Worm (Caenorhabditis elegans): ENCODE measurements around the gene vha-19.

Gene vha-19

DNA sequence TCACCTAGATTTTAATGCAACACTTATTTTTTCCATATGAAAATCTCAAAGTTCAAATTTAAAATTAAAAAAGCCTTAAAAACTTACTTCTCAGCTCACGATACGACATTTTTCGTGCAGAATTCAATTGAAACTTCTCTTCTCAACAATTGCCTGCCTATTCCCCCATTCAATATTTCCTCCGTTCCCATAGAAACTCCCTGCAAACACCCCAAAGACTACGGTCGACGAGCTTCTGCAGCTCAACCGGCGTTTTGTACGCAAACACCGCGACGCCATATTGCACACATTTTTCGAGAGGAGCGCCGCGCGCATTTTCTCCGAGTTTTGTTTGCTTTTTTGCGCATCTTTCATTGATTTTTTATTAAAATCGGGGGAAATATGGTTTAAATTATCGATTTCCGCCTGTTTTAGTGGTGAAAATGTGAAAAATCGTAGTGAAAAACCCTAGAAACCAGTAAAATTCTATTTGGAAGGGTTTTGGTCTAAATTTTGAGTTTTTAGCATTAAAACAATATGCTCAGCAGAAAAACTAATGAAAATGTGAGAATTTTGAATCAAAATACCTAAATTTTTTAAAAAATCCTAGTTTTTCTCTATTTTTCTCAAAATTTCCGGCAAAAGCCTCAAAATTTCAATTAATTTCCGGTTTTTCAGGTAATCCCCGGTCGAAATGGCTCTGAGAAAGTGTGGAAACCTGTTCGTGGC is 30.2 kb downstream of the vha-19 start, which contains the start of the genes dyf-3 and pdhb-1 (continued):
- TF ChIP-seq nhr-42 (GFP tag; IDR thresholded peaks at IDR 0.05) (no peak), zfp-2 (tag; optimal IDR thresholded peaks at IDR 0.05) (no peak), F10B5.3 (tag; optimal IDR thresholded peaks at IDR 0.05) (no peak), lin-13 (GFP tag; optimal IDR thresholded peaks at IDR 0.05) (peak; percentile 11), cey-2 (tag; optimal IDR thresholded peaks at IDR 0.05; ENCODE audit: borderline replicate concordance, insufficient read depth) (no peak), T20F7.1 (GFP tag; optimal IDR thresholded peaks at IDR 0.05) (no peak), hlh-11 (tag; optimal IDR thresholded peaks at IDR 0.05) (peak; percentile 4), hlh-30 (tag; optimal IDR thresholded peaks at IDR 0.05; ENCODE audit: insufficient read depth) (peak; percentile 8), ama-1 (optimal IDR thresholded peaks at IDR 0.05) (no peak), nhr-41 (GFP tag; IDR thresholded peaks at IDR 0.05) (no peak), hif-1 (tag; optimal IDR thresholded peaks at IDR 0.05) (peak in 1 of 2 experiments; percentile 34), mxl-3 (GFP tag; optimal IDR thresholded peaks at IDR 0.05) (no peak), snpc-4 (tag; optimal IDR thresholded peaks at IDR 0.05) (no peak), dmd-9 (GFP tag; IDR thresholded peaks at IDR 0.05) (no peak), jun-1 (tag; optimal IDR thresholded peaks at IDR 0.05) (no peak), mes-2 (tag; optimal IDR thresholded peaks at IDR 0.05; ENCODE audit: poor library complexity, severe bottlenecking) (peak; percentile 73), nhr-25 (tag; optimal IDR thresholded peaks at IDR 0.05; ENCODE audit: borderline replicate concordance, insufficient read depth) (no peak), ZK546.5 (tag; optimal IDR thresholded peaks at IDR 0.05) (no peak), zfp-3 (GFP tag; conservative IDR thresholded peaks at IDR 0.05) (no peak), daf-8 (GFP tag; IDR thresholded peaks at IDR 0.05) (no peak), nhr-28 (tag; optimal IDR thresholded peaks at IDR 0.05) (no peak), saeg-2 (GFP tag; IDR thresholded peaks at IDR 0.05) (no peak), nhr-6 (tag; optimal IDR thresholded peaks at IDR 0.05) (no peak), R02D3.7 (tag; optimal IDR thresholded peaks at IDR 0.05) (no peak), aha-1 (tag) (peak; percentile 55)

DNA sequence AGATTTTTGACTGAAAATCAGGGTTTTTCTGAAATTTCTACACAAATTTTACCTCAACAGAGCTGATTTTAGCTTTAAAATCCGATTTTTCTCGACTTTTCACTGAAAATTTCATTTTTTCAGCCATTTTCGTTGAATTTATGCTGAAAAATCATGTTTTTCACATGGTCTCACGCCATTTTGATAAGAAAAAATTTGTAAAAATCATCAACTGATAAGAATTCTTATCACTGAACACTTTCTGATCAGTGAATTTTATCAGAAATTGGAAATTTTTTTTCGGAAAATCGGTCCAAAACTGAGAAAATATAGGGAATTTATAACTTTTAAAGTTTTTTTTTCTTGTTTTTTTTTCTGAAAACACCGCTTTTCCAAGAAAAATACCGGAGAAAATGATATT is 31.9 kb downstream of the vha-19 start:
- no peak for TF ChIP-seq daf-16 (GFP tag; optimal IDR thresholded peaks at IDR 0.05)
- TF ChIP-seq daf-16 (tag; optimal IDR thresholded peaks at IDR 0.05), result peak; percentile 2
- TF ChIP-seq egl-27 (tag; optimal IDR thresholded peaks at IDR 0.05), result no peak
- TF ChIP-seq lir-3 (tag; optimal IDR thresholded peaks at IDR 0.05), result no peak
- TF ChIP-seq nhr-28 (tag; optimal IDR thresholded peaks at IDR 0.05), result peak; percentile 20
- no peak for TF ChIP-seq ceh-20 (GFP tag; IDR thresholded peaks at IDR 0.05)
- peak; percentile 49 for TF ChIP-seq pqm-1 (tag; optimal IDR thresholded peaks at IDR 0.05)

DNA sequence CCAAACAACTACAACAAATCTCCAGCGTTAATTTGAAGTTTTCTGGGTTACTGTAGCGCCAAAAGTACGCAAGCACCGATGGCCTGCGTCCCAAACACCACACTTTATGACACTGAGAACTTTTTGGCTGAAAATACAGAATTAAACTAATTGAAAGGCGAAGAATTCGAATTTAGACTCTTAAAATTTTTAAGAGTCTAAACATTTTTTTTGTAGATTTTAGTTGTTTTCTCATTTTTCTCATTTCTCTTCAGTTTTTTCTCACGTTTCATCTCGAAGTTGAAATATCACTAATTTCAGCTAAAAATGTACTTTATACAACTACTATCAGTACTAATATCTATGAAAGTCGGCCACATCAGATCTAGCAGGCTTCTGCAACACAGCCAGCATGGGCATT is 46.4 kb downstream of the vha-19 start, which contains the start of gene lgc-9:
Gene lgc-9 (plus strand): TSS at position 301 of the 400 bp plus-strand sequence.
- TF ChIP-seq lin-39 (tag; optimal IDR thresholded peaks at IDR 0.05), result no peak
- TF ChIP-seq ces-1 (GFP tag; optimal IDR thresholded peaks at IDR 0.05), result no peak
- TF ChIP-seq nhr-11 (tag; optimal IDR thresholded peaks at IDR 0.05), result no peak
- no peak for TF ChIP-seq ceh-44 (GFP tag; IDR thresholded peaks at IDR 0.05)
- no peak for TF ChIP-seq aly-2 (tag; optimal IDR thresholded peaks at IDR 0.05)
- no peak for TF ChIP-seq snpc-4 (tag; optimal IDR thresholded peaks at IDR 0.05)
- no peak for TF ChIP-seq ztf-11 (tag; optimal IDR thresholded peaks at IDR 0.05)
- no peak for TF ChIP-seq nhr-28 (tag; optimal IDR thresholded peaks at IDR 0.05)
- TF ChIP-seq fos-1 (tag; optimal IDR thresholded peaks at IDR 0.05), result no peak
- TF ChIP-seq zfp-3 (GFP tag; conservative IDR thresholded peaks at IDR 0.05), result no peak
- no peak for TF ChIP-seq lin-1 (GFP tag; IDR thresholded peaks at IDR 0.05)
- no peak for TF ChIP-seq daf-19 (GFP tag; conservative IDR thresholded peaks at IDR 0.05)
- TF ChIP-seq pha-4 (GFP tag; IDR thresholded peaks at IDR 0.05), result no peak
- no peak for TF ChIP-seq pha-4 (tag; optimal IDR thresholded peaks at IDR 0.05)
- no peak for TF ChIP-seq nhr-77 (tag; optimal IDR thresholded peaks at IDR 0.05)
- TF ChIP-seq F44E2.7 (GFP tag; IDR thresholded peaks at IDR 0.05), result no peak
- TF ChIP-seq Y105C5A.15 (GFP tag; IDR thresholded peaks at IDR 0.05), result no peak
- TF ChIP-seq sdz-12 (GFP tag; optimal IDR thresholded peaks at IDR 0.05), result no peak
- TF ChIP-seq pqm-1 (tag; optimal IDR thresholded peaks at IDR 0.05), result no peak
- TF ChIP-seq cey-2 (tag; optimal IDR thresholded peaks at IDR 0.05; ENCODE audit: borderline replicate concordance, insufficient read depth), result no peak
- TF ChIP-seq egl-27 (tag; optimal IDR thresholded peaks at IDR 0.05), result no peak

All from whole organism, L4 larva.